Worm (Caenorhabditis elegans) whole organism, L4 larva: ENCODE results near the gene fli-1.

ENCODE experiments used
- Y75B8A.6 ChIP-seq: fragments of 200-800 bp; sonication (Bioruptor generic); IDR thresholded peaks from 2 replicates; pipeline ENCODE4 v1.3.6; 2022; ENCODE audit warnings: missing genetic modification reagents, missing genetic modification characterization, missing compliant biosample characterization
- ama-1 ChIP-seq: fragments of 150-350 bp; optimal IDR thresholded peaks from 2 replicates; lab custom pipeline; 2014; ENCODE audit warnings: inconsistent platforms, mixed read lengths
- attf-4 ChIP-seq: sonication (generic microtip); optimal IDR thresholded peaks from 3 replicates; lab custom pipeline; 2017; ENCODE audit warnings: missing biosample characterization, missing genetic modification characterization
- ctbp-1 ChIP-seq: fragments of 200-800 bp; sonication (Bioruptor generic); IDR thresholded peaks from 2 replicates; pipeline ENCODE4 v1.3.6; 2022; ENCODE audit warnings: missing genetic modification reagents, missing genetic modification characterization, missing compliant biosample characterization
- duxl-1 ChIP-seq: sonication (generic microtip); optimal IDR thresholded peaks from 2 replicates; lab custom pipeline; 2016; ENCODE audit warnings: mild to moderate bottlenecking, missing genetic modification characterization, moderate library complexity, missing compliant biosample characterization; ENCODE audit not compliant: poor library complexity
- egl-27 ChIP-seq: sonication (generic microtip); optimal IDR thresholded peaks from 3 replicates; lab custom pipeline; 2017; ENCODE audit warnings: missing biosample characterization, missing genetic modification reagents, missing genetic modification characterization
- nhr-237 ChIP-seq: sonication (generic microtip); optimal IDR thresholded peaks from 2 replicates; lab custom pipeline; 2017; ENCODE audit warnings: missing biosample characterization, missing genetic modification characterization
- set-16 ChIP-seq: fragments of 200-800 bp; sonication (Bioruptor generic); IDR thresholded peaks from 2 replicates; pipeline ENCODE4 v1.3.6; 2022; ENCODE audit warnings: missing genetic modification reagents, missing genetic modification characterization, missing compliant biosample characterization
- skn-1 ChIP-seq: fragments of 150-350 bp; optimal IDR thresholded peaks from 2 replicates; lab custom pipeline; 2014; ENCODE audit warnings: missing biosample characterization, missing genetic modification characterization
- snpc-4 ChIP-seq: fragments of 150-350 bp; optimal IDR thresholded peaks from 2 replicates; lab custom pipeline; 2014; ENCODE audit warnings: missing biosample characterization, missing genetic modification characterization
- unc-62 ChIP-seq, 3 experiments: fragments of 150-350 bp in 1 of 3; sonication (generic microtip); optimal IDR thresholded peaks in 2 of 3; peaks in 1 of 3; 1 replicate in 1 of 3; 2 replicates in 2 of 3; lab custom pipeline; 2014 to 2017; ENCODE audit warnings: missing biosample characterization in 3 of 3, missing genetic modification characterization in 3 of 3, missing genetic modification reagents in 3 of 3, missing genotype in 1 of 3

DNA sequence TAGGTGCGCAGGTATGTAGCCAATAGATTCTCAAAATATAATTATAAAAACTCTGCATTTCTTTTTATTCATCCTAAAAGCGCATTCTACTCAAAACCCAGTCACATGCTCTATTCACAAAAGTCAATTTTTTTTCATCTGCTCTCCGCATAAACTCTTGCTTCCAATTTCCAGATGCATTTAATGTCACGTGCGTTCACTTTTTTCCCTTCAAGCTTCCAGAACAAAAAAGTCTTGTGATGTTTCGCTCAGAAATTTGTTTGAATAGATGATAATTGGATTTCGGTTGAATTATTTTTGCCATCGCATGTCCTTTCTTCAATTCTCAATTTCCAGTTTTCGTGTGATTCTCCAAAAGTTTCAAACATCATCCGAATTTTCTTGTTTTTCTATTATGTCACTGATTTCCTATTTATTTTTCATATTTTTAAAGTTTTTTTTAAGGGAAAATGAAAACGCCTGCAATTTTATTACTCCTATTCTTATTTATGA lies 18.6 kb downstream of the fli-1 start, which contains the start of gene F22B7.1:
- TF ChIP-seq attf-4, result no peak
- no peak for TF ChIP-seq set-16 (GFP tag; lab: Robert Waterston, UW)
- no peak for TF ChIP-seq unc-62 (GFP tag; optimal IDR thresholded peaks at IDR 0.05 in 1 of 2; lab: Kevin White, UChicago)
- no peak for TF ChIP-seq unc-62 (tag; optimal IDR thresholded peaks at IDR 0.05; lab: Kevin White, UChicago)
- TF ChIP-seq Y75B8A.6 (GFP tag; lab: Robert Waterston, UW), result no peak
- TF ChIP-seq duxl-1 (tag; lab: Kevin White, UChicago), result no peak
- no peak for TF ChIP-seq nhr-237 (tag; lab: Kevin White, UChicago)
- TF ChIP-seq snpc-4 (tag; lab: Kevin White, UChicago), result no peak
- TF ChIP-seq egl-27 (tag; lab: Kevin White, UChicago), result no peak
- TF ChIP-seq ctbp-1 (GFP tag; lab: Robert Waterston, UW), result no peak
- no peak for TF ChIP-seq skn-1 (tag; lab: Kevin White, UChicago)
- no peak for TF ChIP-seq ama-1 (lab: Kevin White, UChicago)
